Fruit fly (Drosophila melanogaster): ENCODE data around the gene CG6244.

CG6244 gene

DNA sequence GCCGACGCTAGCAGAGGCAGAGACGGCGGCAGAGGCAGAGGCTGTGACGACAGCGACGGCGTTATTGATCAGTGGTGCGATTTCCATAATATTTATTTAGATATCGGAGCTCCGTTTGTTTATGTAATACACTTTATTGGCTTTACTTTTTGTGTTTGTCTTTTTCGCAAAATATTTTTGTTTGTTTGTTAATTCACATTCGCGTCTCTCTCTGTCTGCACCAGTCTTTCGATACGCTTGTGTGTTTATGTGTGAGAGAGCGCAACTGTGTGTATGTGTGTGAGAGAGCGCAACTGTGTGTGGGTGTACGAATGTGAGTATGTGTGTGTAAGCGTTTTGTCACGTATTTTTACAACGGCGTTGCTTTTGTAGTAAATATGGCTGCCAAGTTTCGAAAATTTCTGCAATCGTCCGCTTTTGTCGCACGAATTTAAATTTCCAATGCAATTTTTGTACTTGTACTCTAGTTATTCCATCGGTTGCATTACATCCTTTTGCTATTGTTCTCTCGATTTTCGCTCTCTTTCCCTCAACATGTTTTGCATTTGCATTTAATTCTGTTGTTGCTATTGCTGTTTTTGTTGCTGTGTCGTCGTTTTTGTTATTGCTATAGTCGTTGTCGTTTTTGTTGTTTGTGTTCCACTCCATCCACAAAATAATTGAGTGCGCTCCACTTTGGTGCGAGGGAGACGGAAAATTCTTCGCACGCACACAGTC lies 17.5 kb downstream of the CG6244 start (continued):
- TF ChIP-seq H15 (GFP tag; IDR thresholded peaks at IDR 0.05) (no peak), Mes4 (GFP tag; optimal IDR thresholded peaks at IDR 0.05) (no peak), insv (GFP tag; optimal IDR thresholded peaks at IDR 0.05) (no peak), MTF-1 (GFP tag; optimal IDR thresholded peaks at IDR 0.05; ENCODE audit: borderline replicate concordance) (no peak), ttk (GFP tag; IDR thresholded peaks at IDR 0.05) (no peak), Dek (tag; optimal IDR thresholded peaks at IDR 0.05) (peak; percentile 29), CG7556 (GFP tag; optimal IDR thresholded peaks at IDR 0.05) (peak; percentile 36), CG12391 (tag; optimal IDR thresholded peaks at IDR 0.05) (peak; percentile 32), CG6254 (GFP tag; optimal IDR thresholded peaks at IDR 0.05) (peak; percentile 21), Sry-δ (GFP tag; optimal IDR thresholded peaks at IDR 0.05) (no peak), zf30C (GFP tag; optimal IDR thresholded peaks at IDR 0.05) (no peak), CG6272 (GFP tag; IDR thresholded peaks at IDR 0.05) (no peak), otp (GFP tag; IDR thresholded peaks at IDR 0.05) (no peak), CG12769 (tag; optimal IDR thresholded peaks at IDR 0.05) (peak; percentile 26), Ptx1 (GFP tag; IDR thresholded peaks at IDR 0.05) (no peak), Adf1 (GFP tag; IDR thresholded peaks at IDR 0.05) (peak; percentile 98), hbn (GFP tag; IDR thresholded peaks at IDR 0.05; ENCODE audit: partially characterized antibody) (no peak), CG18476 (GFP tag; optimal IDR thresholded peaks at IDR 0.05) (no peak), CG4730 (GFP tag; IDR thresholded peaks at IDR 0.05) (no peak), Dip2 (GFP tag; IDR thresholded peaks at IDR 0.05) (no peak), CG15514 (GFP tag; optimal IDR thresholded peaks at IDR 0.05) (peak; percentile 53), cas (GFP tag; IDR thresholded peaks at IDR 0.05) (no peak), maf-S (GFP tag; optimal IDR thresholded peaks at IDR 0.05) (no peak), CG6683 (GFP tag; optimal IDR thresholded peaks at IDR 0.05) (peak; percentile 9), unpg (GFP tag; optimal IDR thresholded peaks at IDR 0.05) (peak; percentile 7), crol (GFP tag; IDR thresholded peaks at IDR 0.05) (no peak), tup (GFP tag; optimal IDR thresholded peaks at IDR 0.05) (no peak), kni (GFP tag; optimal IDR thresholded peaks at IDR 0.05) (peak; percentile 62), Lhr (GFP tag; optimal IDR thresholded peaks at IDR 0.05) (no peak), CG10209 (GFP tag; optimal IDR thresholded peaks at IDR 0.05) (no peak), ems (GFP tag; optimal IDR thresholded peaks at IDR 0.05) (no peak), Six4 (GFP tag; optimal IDR thresholded peaks at IDR 0.05) (no peak), CG15601 (tag; optimal IDR thresholded peaks at IDR 0.05) (no peak), CG16815 (GFP tag; optimal IDR thresholded peaks at IDR 0.05) (no peak), Sin3A (optimal IDR thresholded peaks at IDR 0.05) (no peak), Elba2 (GFP tag; optimal IDR thresholded peaks at IDR 0.05) (no peak), slbo (GFP tag; IDR thresholded peaks at IDR 0.05) (no peak), Camta (GFP tag; optimal IDR thresholded peaks at IDR 0.05) (no peak), CG4617 (GFP tag; optimal IDR thresholded peaks at IDR 0.05; ENCODE audit: borderline replicate concordance) (no peak), h (optimal IDR thresholded peaks at IDR 0.05) (no peak), al (GFP tag; IDR thresholded peaks at IDR 0.05) (no peak), CG6689 (GFP tag; IDR thresholded peaks at IDR 0.05) (peak; percentile 9; the same call in 1 of the 2 replicates), cato (GFP tag; optimal IDR thresholded peaks at IDR 0.05; ENCODE audit: borderline replicate concordance) (no peak), prd (optimal IDR thresholded peaks at IDR 0.05) (no peak), prd (GFP tag; IDR thresholded peaks at IDR 0.05) (peak; percentile 42; the same call in 1 of the 3 replicates), Asciz (GFP tag; optimal IDR thresholded peaks at IDR 0.05) (peak; percentile 32), CG13775 (GFP tag; optimal IDR thresholded peaks at IDR 0.05) (no peak), zen (tag; optimal IDR thresholded peaks at IDR 0.05) (no peak), CG3847 (GFP tag; IDR thresholded peaks at IDR 0.05) (no peak), B-H2 (GFP tag; optimal IDR thresholded peaks at IDR 0.05) (peak; percentile 19), CG33213 (GFP tag; optimal IDR thresholded peaks at IDR 0.05) (no peak)

All from whole organism, embryonic.